Fruit fly (Drosophila melanogaster) whole organism, larva: ENCODE measurements around the gene CG31199.

ENCODE experiments used
- noc ChIP-seq: fragments of 200-800 bp; sonication (Bioruptor generic); optimal IDR thresholded peaks from 3 replicates; lab custom pipeline; 2019; ENCODE audit warnings: missing biosample characterization, mild to moderate bottlenecking, missing genetic modification characterization, moderate library complexity

The CG31199 gene

dm6 chr3R:20743769-20744168, at the start of gene CG31199:
Gene CG31199, minus strand, starts transcription at chr3R:20743869.
- TF ChIP-seq noc (tag; lab: Kevin White, UChicago), result no peak

dm6 chr3R:20791212-20791789, 47.6 kb upstream of the CG31199 start:
- no peak for TF ChIP-seq noc (tag; lab: Kevin White, UChicago)

dm6 chr3R:20790437-20790836, 46.8 kb upstream of the CG31199 start:
- TF ChIP-seq noc (tag; lab: Kevin White, UChicago), result no peak

dm6 chr3R:20788559-20788958, 44.9 kb upstream of the CG31199 start:
- TF ChIP-seq noc (tag; lab: Kevin White, UChicago), result no peak

dm6 chr3R:20784436-20785368, 41.0 kb upstream of the CG31199 start:
- TF ChIP-seq noc (tag; lab: Kevin White, UChicago), result no peak

- no peak for TF ChIP-seq noc (tag; lab: Kevin White, UChicago)
Measured at dm6 chr3R:20783714-20784435, 40.2 kb upstream of the CG31199 start.

dm6 chr3R:20782655-20783105, 39.0 kb upstream of the CG31199 start:
- TF ChIP-seq noc (tag; lab: Kevin White, UChicago), result no peak

- peak; percentile 35 for TF ChIP-seq noc (tag; lab: Kevin White, UChicago)
Measured at dm6 chr3R:20782104-20782654, 38.5 kb upstream of the CG31199 start.

- no peak for TF ChIP-seq noc (tag; lab: Kevin White, UChicago)
Measured at dm6 chr3R:20779969-20780368, 36.3 kb upstream of the CG31199 start.

- no peak for TF ChIP-seq noc (tag; lab: Kevin White, UChicago)
Measured at dm6 chr3R:20779545-20779944, 35.9 kb upstream of the CG31199 start.

dm6 chr3R:20778285-20778926, 34.7 kb upstream of the CG31199 start:
- TF ChIP-seq noc (tag; lab: Kevin White, UChicago), result no peak

dm6 chr3R:20774125-20774524, 30.5 kb upstream of the CG31199 start:
- no peak for TF ChIP-seq noc (tag; lab: Kevin White, UChicago)

- TF ChIP-seq noc (tag; lab: Kevin White, UChicago), result no peak
Measured at dm6 chr3R:20773174-20773573, 29.5 kb upstream of the CG31199 start.

- TF ChIP-seq noc (tag; lab: Kevin White, UChicago), result no peak
Measured at dm6 chr3R:20772543-20772942, 28.9 kb upstream of the CG31199 start, which contains the start of gene Takl1. Gene Takl1, minus strand, starts transcription at chr3R:20772601.

dm6 chr3R:20766156-20766486, 22.5 kb upstream of the CG31199 start:
- no peak for TF ChIP-seq noc (tag; lab: Kevin White, UChicago)
